Worm (Caenorhabditis elegans) whole organism, L3 larva: ENCODE measurements around the gene T05C7.8.
"Not testable (repeated sequence)": the region's sequence is repeated elsewhere in the genome, so short reads cannot be mapped to it uniquely, and the experiment has no call there.

ENCODE experiments used
- ZK546.5 ChIP-seq: sonication (generic microtip); optimal IDR thresholded peaks from 2 replicates; lab custom pipeline; 2017; ENCODE audit warnings: missing biosample characterization, missing genetic modification characterization
- ama-1 ChIP-seq: fragments of 150-350 bp; optimal IDR thresholded peaks from 2 replicates; lab custom pipeline; 2018
- ceh-28 ChIP-seq: fragments of 150-350 bp; optimal IDR thresholded peaks from 2 replicates; lab custom pipeline; 2014; ENCODE audit warnings: missing biosample characterization, missing genetic modification reagents, missing genetic modification characterization
- ceh-9 ChIP-seq: sonication (generic microtip); optimal IDR thresholded peaks from 2 replicates; lab custom pipeline; 2018; ENCODE audit warnings: missing biosample characterization, missing genetic modification characterization
- daf-12 ChIP-seq: fragments of 150-350 bp; optimal IDR thresholded peaks from 2 replicates; lab custom pipeline; 2014; ENCODE audit warnings: missing biosample characterization, missing genetic modification reagents, missing genetic modification characterization
- egl-27 ChIP-seq: sonication (generic microtip); optimal IDR thresholded peaks from 4 replicates; lab custom pipeline; 2017; ENCODE audit warnings: missing biosample characterization, missing genetic modification reagents, missing genetic modification characterization
- egl-5 ChIP-seq: fragments of 150-350 bp; optimal IDR thresholded peaks from 2 replicates; lab custom pipeline; 2017; ENCODE audit warnings: missing biosample characterization, missing genetic modification reagents, missing genetic modification characterization, inconsistent platforms
- eor-1 ChIP-seq, 2 experiments: fragments of 150-350 bp; optimal IDR thresholded peaks; 2 replicates each; lab custom pipeline; 2014 to 2018; ENCODE audit warnings: missing biosample characterization in 2 of 2, missing genetic modification characterization in 2 of 2
- fkh-10 ChIP-seq: sonication (generic microtip); optimal IDR thresholded peaks from 2 replicates; lab custom pipeline; 2017; ENCODE audit warnings: missing biosample characterization, missing genetic modification reagents, missing genetic modification characterization
- fkh-2 ChIP-seq: fragments of 150-350 bp; optimal IDR thresholded peaks from 2 replicates; lab custom pipeline; 2014; ENCODE audit warnings: missing biosample characterization, missing genetic modification reagents, missing genetic modification characterization
- hmg-11 ChIP-seq: sonication (generic microtip); optimal IDR thresholded peaks from 2 replicates; lab custom pipeline; 2016; ENCODE audit warnings: missing genetic modification characterization, missing compliant biosample characterization
- jun-1 ChIP-seq: fragments of 150-350 bp; optimal IDR thresholded peaks from 2 replicates; lab custom pipeline; 2014; ENCODE audit warnings: missing biosample characterization, missing genetic modification reagents, missing genetic modification characterization
- lin-15B ChIP-seq: fragments of 150-350 bp; optimal IDR thresholded peaks from 2 replicates; lab custom pipeline; 2014; ENCODE audit warnings: missing biosample characterization, missing genetic modification characterization
- lin-39 ChIP-seq: fragments of 150-350 bp; optimal IDR thresholded peaks from 2 replicates; lab custom pipeline; 2018; ENCODE audit warnings: missing biosample characterization, missing genetic modification reagents, missing genetic modification characterization
- lsy-12 ChIP-seq: sonication (generic microtip); optimal IDR thresholded peaks from 2 replicates; lab custom pipeline; 2016; ENCODE audit warnings: mild to moderate bottlenecking, missing genetic modification characterization, missing compliant biosample characterization
- mdl-1 ChIP-seq: fragments of 150-350 bp; optimal IDR thresholded peaks from 2 replicates; lab custom pipeline; 2014; ENCODE audit warnings: missing biosample characterization, missing genetic modification characterization
- nfya-1 ChIP-seq: sonication (generic microtip); optimal IDR thresholded peaks from 2 replicates; lab custom pipeline; 2017; ENCODE audit warnings: missing genetic modification characterization, mild to moderate bottlenecking, missing compliant biosample characterization, antibody characterized with exemption, moderate library complexity; ENCODE audit not compliant: insufficient read depth
- nhr-11 ChIP-seq: fragments of 150-350 bp; optimal IDR thresholded peaks from 2 replicates; lab custom pipeline; 2014; ENCODE audit warnings: missing biosample characterization, missing genetic modification characterization
- nhr-12 ChIP-seq: fragments of 150-350 bp; optimal IDR thresholded peaks from 2 replicates; lab custom pipeline; 2014; ENCODE audit warnings: missing biosample characterization, missing genetic modification characterization
- nhr-23 ChIP-seq: fragments of 150-350 bp; optimal IDR thresholded peaks from 2 replicates; lab custom pipeline; 2014; ENCODE audit warnings: missing biosample characterization, missing genetic modification reagents, missing genetic modification characterization
- nhr-25 ChIP-seq: sonication (generic microtip); optimal IDR thresholded peaks from 2 replicates; lab custom pipeline; 2017; ENCODE audit warnings: missing biosample characterization, missing genetic modification characterization
- nhr-28 ChIP-seq: fragments of 150-350 bp; optimal IDR thresholded peaks from 2 replicates; lab custom pipeline; 2014; ENCODE audit warnings: missing biosample characterization, missing genetic modification characterization
- nhr-43 ChIP-seq: sonication (generic microtip); optimal IDR thresholded peaks from 2 replicates; lab custom pipeline; 2016; ENCODE audit warnings: mild to moderate bottlenecking, missing genetic modification characterization, missing compliant biosample characterization; ENCODE audit not compliant: poor library complexity, severe bottlenecking
- nhr-77 ChIP-seq: fragments of 150-350 bp; optimal IDR thresholded peaks from 2 replicates; lab custom pipeline; 2014; ENCODE audit warnings: missing biosample characterization, missing genetic modification characterization
- pha-4 ChIP-seq: fragments of 150-350 bp; optimal IDR thresholded peaks from 2 replicates; lab custom pipeline; 2014; ENCODE audit warnings: missing biosample characterization, missing genetic modification reagents, missing genetic modification characterization
- sea-2 ChIP-seq: fragments of 150-350 bp; sonication (generic microtip); optimal IDR thresholded peaks from 4 replicates; lab custom pipeline; 2014; ENCODE audit warnings: missing biosample characterization, missing genetic modification reagents, missing genetic modification characterization
- skn-1 ChIP-seq: fragments of 150-350 bp; optimal IDR thresholded peaks from 2 replicates; lab custom pipeline; 2014; ENCODE audit warnings: missing biosample characterization, missing genetic modification characterization
- tbx-2 ChIP-seq: sonication (generic microtip); optimal IDR thresholded peaks from 2 replicates; lab custom pipeline; 2016; ENCODE audit warnings: mild to moderate bottlenecking, missing genetic modification characterization, missing compliant biosample characterization
- unc-62 ChIP-seq: fragments of 150-350 bp; sonication (generic microtip); optimal IDR thresholded peaks from 4 replicates; lab custom pipeline; 2014; ENCODE audit warnings: missing biosample characterization, missing genetic modification reagents, missing genetic modification characterization
- zag-1 ChIP-seq: fragments of 150-350 bp; optimal IDR thresholded peaks from 2 replicates; lab custom pipeline; 2014; ENCODE audit warnings: missing biosample characterization, missing genetic modification characterization
- ztf-11 ChIP-seq: fragments of 150-350 bp; optimal IDR thresholded peaks from 2 replicates; lab custom pipeline; 2014; ENCODE audit warnings: missing biosample characterization, missing genetic modification characterization

T05C7.8 gene

DNA sequence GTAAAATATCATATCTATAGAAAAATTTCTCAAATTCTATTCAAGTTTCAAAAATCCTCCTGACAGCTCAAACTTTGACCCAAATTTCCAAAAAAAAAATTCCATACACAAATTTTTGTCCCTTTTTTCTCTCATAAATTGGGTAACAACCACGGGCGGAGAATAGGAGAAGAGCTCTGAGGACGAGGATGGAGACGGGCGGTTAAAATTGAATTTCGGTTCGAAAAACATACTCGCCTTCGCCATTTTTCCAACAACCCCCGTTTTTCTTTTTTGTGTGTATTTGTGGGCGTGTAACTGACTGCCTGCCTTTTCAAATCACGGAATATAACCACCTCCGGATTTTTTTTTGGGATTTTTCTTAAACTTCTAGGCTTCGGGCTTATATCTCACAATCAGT, 21.5 kb downstream of the T05C7.8 start:
- peak; percentile 44 for TF ChIP-seq fkh-10
- TF ChIP-seq zag-1 (tag; lab: Kevin White, UChicago): no peak

DNA sequence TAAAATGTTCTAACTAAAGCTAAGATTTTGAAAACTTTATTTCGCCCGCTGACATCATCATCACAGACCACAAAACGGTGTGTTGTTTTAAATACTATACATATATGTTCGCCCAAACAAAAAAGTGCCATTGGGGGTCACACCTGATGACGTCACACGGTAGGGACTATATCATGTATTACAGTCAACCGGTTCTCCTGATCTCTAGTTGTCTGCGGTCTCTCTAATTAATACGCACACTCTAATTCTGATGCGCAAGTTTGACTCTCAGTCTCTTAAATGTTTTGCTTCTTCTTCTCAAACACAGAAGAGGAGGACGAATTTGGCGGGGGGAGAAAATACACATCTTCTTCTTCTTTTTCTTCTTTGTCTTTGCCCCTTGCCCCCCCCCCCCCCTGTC, 26.7 kb downstream of the T05C7.8 start:
- peak; percentile 13 for TF ChIP-seq nhr-43
- peak; percentile 3 for TF ChIP-seq nfya-1
- TF ChIP-seq pha-4: no peak
- TF ChIP-seq nhr-25 (tag; lab: Kevin White, UChicago): peak; percentile 96
- TF ChIP-seq nhr-23: peak; percentile 62
- no peak for TF ChIP-seq lsy-12

DNA sequence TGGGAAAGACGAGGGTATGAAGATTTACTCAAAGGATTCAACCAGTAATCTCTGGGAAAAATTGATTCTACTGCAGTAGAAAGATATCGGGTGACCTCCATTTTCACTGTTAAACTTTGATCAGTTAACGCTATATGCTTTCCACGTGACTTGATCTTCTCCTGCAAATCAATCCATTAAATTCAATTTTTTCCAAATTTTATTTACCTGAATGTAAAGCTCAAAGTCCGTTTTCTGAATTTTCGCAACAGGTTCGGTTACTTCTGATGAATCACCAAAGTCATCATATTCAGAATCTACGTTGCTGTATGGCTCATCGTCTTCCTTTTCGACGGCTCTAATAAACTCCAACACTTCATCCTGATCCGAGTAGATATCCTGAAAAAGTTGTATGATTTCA, 33.1 kb downstream of the T05C7.8 start, which contains the start of gene B0545.4:
Gene B0545.4 (minus strand): TSS at position 101 of the 400 bp plus-strand sequence.
- TF ChIP-seq nhr-28 (tag; lab: Kevin White, UChicago) (no peak), fkh-10 (no peak), egl-27 (tag; lab: Kevin White, UChicago) (no peak), nhr-43 (no peak)

DNA sequence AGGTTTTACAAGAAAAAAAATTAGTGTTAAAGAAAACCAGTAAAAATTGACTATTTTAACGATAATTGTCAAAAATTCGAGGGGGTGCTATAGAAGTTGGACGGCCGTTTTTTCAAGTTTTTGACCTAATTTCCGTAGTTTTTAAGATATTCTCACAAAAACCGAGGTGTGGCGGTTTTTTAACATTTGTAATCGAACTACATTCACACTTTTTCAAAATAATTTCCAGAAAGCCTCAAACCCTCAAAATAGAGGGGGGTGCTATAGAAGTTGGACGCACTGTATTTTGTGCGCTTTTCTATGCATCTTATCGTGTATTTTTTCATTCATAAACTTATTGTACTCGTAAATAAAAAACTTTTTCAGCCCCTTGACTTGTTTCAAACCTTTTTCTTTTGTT, 35.2 kb downstream of the T05C7.8 start, which contains the start of gene F29C4.4:
Gene F29C4.4 (plus strand): TSS at position 301 of the 400 bp plus-strand sequence.
- not testable (repeated sequence) for TF ChIP-seq lin-15B, nhr-12, lin-39 (tag; lab: Kevin White, UChicago)

DNA sequence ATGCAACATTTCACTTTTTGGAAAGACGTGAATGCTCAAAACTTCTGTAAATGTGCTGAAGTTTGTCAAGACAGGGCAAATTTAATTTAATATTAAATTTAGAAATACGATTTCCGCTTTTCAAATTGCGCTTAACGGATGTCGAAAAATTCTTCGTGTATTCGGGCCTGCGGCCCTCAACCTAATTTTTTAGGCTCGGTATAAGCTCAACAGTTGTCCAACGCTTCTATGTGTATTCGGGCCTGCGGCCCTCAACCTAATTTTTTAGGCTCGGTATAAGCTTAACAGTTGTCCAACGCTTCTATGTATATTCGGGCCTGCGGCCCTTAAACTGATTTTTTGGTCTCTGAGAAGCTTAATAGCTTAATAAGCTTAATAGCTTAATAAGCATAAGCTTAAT, 42.6 kb downstream of the T05C7.8 start:
- TF ChIP-seq fkh-2: no peak
- TF ChIP-seq nhr-23: no peak
- TF ChIP-seq skn-1 (tag; lab: Kevin White, UChicago): no peak
- no peak for TF ChIP-seq nhr-43
- TF ChIP-seq, all 47 proteins: peak for 0

DNA sequence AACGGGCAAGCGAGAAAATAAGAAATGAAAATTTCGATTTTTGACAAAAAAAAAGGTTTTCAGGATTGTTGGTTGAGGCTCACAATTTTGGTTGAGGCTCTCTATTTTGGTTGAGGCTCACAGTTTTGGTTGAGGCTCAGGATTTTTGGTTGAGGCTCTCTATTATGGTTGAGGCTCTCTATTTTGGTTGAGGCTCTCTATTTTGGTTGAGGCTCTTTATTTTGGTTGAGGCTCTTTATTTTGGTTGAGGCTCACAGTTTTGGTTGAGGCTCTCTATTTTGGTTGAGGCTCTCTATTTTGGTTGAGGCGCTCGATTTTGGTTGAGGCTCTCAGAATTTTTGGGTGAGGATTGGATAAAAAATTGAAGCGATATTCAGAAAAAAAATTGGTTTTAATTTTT, 43.6 kb downstream of the T05C7.8 start:
- TF ChIP-seq skn-1 (tag; lab: Kevin White, UChicago) (no peak), nhr-77 (no peak), fkh-2 (no peak), ZK546.5 (no peak), fkh-10 (no peak), ceh-28 (tag; lab: Kevin White, UChicago) (no peak), ztf-11 (tag; lab: Kevin White, UChicago) (no peak), nhr-12 (tag; lab: Kevin White, UChicago) (no peak), sea-2 (GFP tag; lab: Kevin White, UChicago) (no peak), ceh-9 (no peak), ama-1 (lab: Kevin White, UChicago) (no peak), zag-1 (tag; lab: Kevin White, UChicago) (no peak), egl-27 (tag; lab: Kevin White, UChicago) (no peak), nhr-11 (tag; lab: Kevin White, UChicago) (no peak), tbx-2 (tag; lab: Kevin White, UChicago) (no peak), jun-1 (tag; lab: Kevin White, UChicago) (no peak), unc-62 (GFP tag; lab: Kevin White, UChicago) (no peak), eor-1 (tag; optimal IDR thresholded peaks at IDR 0.05; lab: Kevin White, UChicago) (no peak), mdl-1 (tag; lab: Kevin White, UChicago) (no peak)

DNA sequence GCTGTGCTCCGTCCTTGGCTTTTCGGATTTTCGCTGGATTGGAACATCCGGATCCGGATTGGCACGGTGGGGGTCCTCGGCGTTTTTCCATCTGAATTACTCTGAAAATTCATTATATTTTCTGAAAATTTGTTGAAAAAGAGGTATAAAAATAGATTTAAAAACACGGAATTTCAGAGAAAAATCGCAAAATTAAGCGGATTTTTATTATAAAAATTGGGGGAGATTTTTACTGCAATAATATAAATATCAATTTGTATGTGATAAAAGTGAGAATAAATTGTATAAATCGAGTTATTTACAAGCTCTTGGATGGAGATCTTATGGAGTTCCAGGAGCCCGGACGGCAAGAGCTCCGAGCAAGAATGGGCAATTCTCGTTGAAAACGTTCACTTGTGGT, 45.4 kb downstream of the T05C7.8 start, which contains the start of gene tut-1:
Gene tut-1 (minus strand): TSS at position 101 of the 400 bp plus-strand sequence.
- TF ChIP-seq ama-1 (lab: Kevin White, UChicago) (no peak), egl-5 (tag; lab: Kevin White, UChicago) (no peak), hmg-11 (tag; lab: Kevin White, UChicago) (no peak), lsy-12 (no peak), daf-12 (tag; lab: Kevin White, UChicago) (no peak), nhr-11 (tag; lab: Kevin White, UChicago) (no peak)
